Worm (Caenorhabditis elegans) whole organism, late embryonic: ENCODE data around the gene C16A3.2.

Experiments used
- C08G9.2 ChIP-seq: sonication (generic microtip); optimal IDR thresholded peaks from 2 replicates; lab custom pipeline; 2016; ENCODE audit warnings: mild to moderate bottlenecking, missing genetic modification characterization, moderate library complexity, missing compliant biosample characterization
- Y22D7AL.16 ChIP-seq: sonication (generic microtip); optimal IDR thresholded peaks from 2 replicates; lab custom pipeline; 2016; ENCODE audit warnings: missing genetic modification characterization, missing compliant biosample characterization
- ceh-34 ChIP-seq: sonication (generic microtip); optimal IDR thresholded peaks from 2 replicates; lab custom pipeline; 2016; ENCODE audit warnings: mild to moderate bottlenecking, missing genetic modification characterization, missing compliant biosample characterization
- che-1 ChIP-seq: sonication (generic microtip); optimal IDR thresholded peaks from 2 replicates; lab custom pipeline; 2016; ENCODE audit warnings: mild to moderate bottlenecking, missing genetic modification characterization, missing compliant biosample characterization
- fkh-6 ChIP-seq: sonication (generic microtip); optimal IDR thresholded peaks from 2 replicates; lab custom pipeline; 2016; ENCODE audit warnings: missing genetic modification characterization, missing compliant biosample characterization
- pax-1 ChIP-seq: fragments of 150-350 bp; optimal IDR thresholded peaks from 2 replicates; lab custom pipeline; 2014; ENCODE audit warnings: missing biosample characterization, missing genetic modification characterization

Gene C16A3.2

DNA sequence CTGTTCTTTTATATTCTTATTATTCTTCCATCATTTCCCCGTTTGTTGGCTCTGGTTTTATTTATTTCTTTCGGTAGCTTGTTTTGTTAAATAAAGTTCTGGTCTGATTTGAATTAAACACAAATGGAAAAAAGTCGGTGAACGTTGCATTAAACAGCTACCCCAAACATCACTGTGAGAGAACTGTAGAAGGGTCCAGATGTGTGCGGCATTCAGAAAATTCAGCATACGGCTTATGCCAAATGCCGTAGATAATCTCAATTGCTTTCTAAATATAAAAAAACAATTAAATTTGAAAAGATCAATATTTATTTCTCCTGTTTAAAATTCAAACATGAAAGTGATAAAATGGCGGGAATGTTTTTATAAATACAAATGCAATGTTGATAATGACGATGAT, 50.2 kb downstream of the C16A3.2 start:
- no peak for TF ChIP-seq C08G9.2
- TF ChIP-seq che-1: no peak
- TF ChIP-seq pax-1: no peak
- TF ChIP-seq ceh-34 (tag; lab: Kevin White, UChicago): no peak
- no peak for TF ChIP-seq fkh-6
- TF ChIP-seq Y22D7AL.16 (tag; lab: Kevin White, UChicago): no peak
